Fruit fly (Drosophila melanogaster): ENCODE data around the gene sba.

sba gene

dm6 chr3R:23889922-23890321 is 32.9 kb downstream of the sba start, which contains the start of gene Pli (continued):
- TF ChIP-seq CG8924 (tag; optimal IDR thresholded peaks at IDR 0.05) (peak; percentile 62), sisA (GFP tag; IDR thresholded peaks at IDR 0.05) (no peak), gsb-n (tag; optimal IDR thresholded peaks at IDR 0.05) (no peak), Deaf1 (tag; optimal IDR thresholded peaks at IDR 0.05) (peak; percentile 44), CG13624 (GFP tag; optimal IDR thresholded peaks at IDR 0.05) (peak; percentile 42), B-H2 (GFP tag; optimal IDR thresholded peaks at IDR 0.05) (peak; percentile 55), lbe (GFP tag; optimal IDR thresholded peaks at IDR 0.05) (peak; percentile 44), CTCF (GFP tag; optimal IDR thresholded peaks at IDR 0.05) (peak; percentile 56), HLHmδ (GFP tag; optimal IDR thresholded peaks at IDR 0.05) (peak; percentile 67), insv (GFP tag; optimal IDR thresholded peaks at IDR 0.05) (peak in 1 of 2 experiments; percentile 48), CG8089 (GFP tag; optimal IDR thresholded peaks at IDR 0.05) (no peak), gcm (GFP tag; optimal IDR thresholded peaks at IDR 0.05) (peak; percentile 72), Jarid2 (GFP tag; optimal IDR thresholded peaks at IDR 0.05) (peak; percentile 97), Hr39 (optimal IDR thresholded peaks at IDR 0.05) (no peak), lab (GFP tag; optimal IDR thresholded peaks at IDR 0.05) (peak; percentile 49), E2f2 (GFP tag; IDR thresholded peaks at IDR 0.05) (no peak), CG11247 (GFP tag; IDR thresholded peaks at IDR 0.05) (no peak), CG12391 (tag; optimal IDR thresholded peaks at IDR 0.05) (peak; percentile 31), en (GFP tag; optimal IDR thresholded peaks at IDR 0.05) (no peak), CG7987 (GFP tag; optimal IDR thresholded peaks at IDR 0.05) (peak; percentile 38), gfzf (GFP tag; optimal IDR thresholded peaks at IDR 0.05) (peak; percentile 99), Spps (tag; optimal IDR thresholded peaks at IDR 0.05) (no peak), CG6272 (GFP tag; IDR thresholded peaks at IDR 0.05) (no peak), Sin3A (optimal IDR thresholded peaks at IDR 0.05) (peak; percentile 35), Xbp1 (GFP tag; optimal IDR thresholded peaks at IDR 0.05) (no peak), Dp (GFP tag; optimal IDR thresholded peaks at IDR 0.05) (peak; percentile 42), CG6254 (GFP tag; optimal IDR thresholded peaks at IDR 0.05) (no peak), H2.0 (GFP tag; IDR thresholded peaks at IDR 0.05) (no peak), CG1603 (tag; optimal IDR thresholded peaks at IDR 0.05) (peak; percentile 80), D (optimal IDR thresholded peaks at IDR 0.05) (no peak), D (GFP tag; optimal IDR thresholded peaks at IDR 0.05) (no peak), Lhr (GFP tag; optimal IDR thresholded peaks at IDR 0.05) (peak; percentile 81), exex (tag; optimal IDR thresholded peaks at IDR 0.05) (peak; percentile 23), MESR4 (GFP tag; optimal IDR thresholded peaks at IDR 0.05) (peak; percentile 28), CG4854 (GFP tag; optimal IDR thresholded peaks at IDR 0.05) (no peak), nmo (GFP tag; optimal IDR thresholded peaks at IDR 0.05) (peak; percentile 68), Med (GFP tag) (peak; percentile 87), Fer1 (GFP tag; optimal IDR thresholded peaks at IDR 0.05) (peak; percentile 44), nerfin-1 (tag; optimal IDR thresholded peaks at IDR 0.05) (peak; percentile 77), Hmr (GFP tag; optimal IDR thresholded peaks at IDR 0.05) (peak; percentile 55), PHDP (tag; optimal IDR thresholded peaks at IDR 0.05) (peak; percentile 18), Dll (GFP tag; IDR thresholded peaks at IDR 0.05; ENCODE audit: partially characterized antibody) (no peak), CG33213 (GFP tag; optimal IDR thresholded peaks at IDR 0.05) (peak; percentile 46), sd (tag; optimal IDR thresholded peaks at IDR 0.05) (peak; percentile 49), D19A (tag; optimal IDR thresholded peaks at IDR 0.05) (peak; percentile 49), crp (GFP tag; optimal IDR thresholded peaks at IDR 0.05) (no peak), phol (tag; optimal IDR thresholded peaks at IDR 0.05) (peak; percentile 64), Pdp1 (GFP tag; optimal IDR thresholded peaks at IDR 0.05) (peak in 1 of 2 experiments; percentile 78), sens (GFP tag) (peak; percentile 84), Myb (GFP tag; optimal IDR thresholded peaks at IDR 0.05) (peak; percentile 59), pzg (GFP tag; optimal IDR thresholded peaks at IDR 0.05) (peak; percentile 98)

Measured in whole organism, embryonic.